Worm (Caenorhabditis elegans) whole organism, young adult: ENCODE data around the gene F37C4.6.

ENCODE experiments used
- efl-1 ChIP-seq: fragments of 150-350 bp; optimal IDR thresholded peaks from 2 replicates; lab custom pipeline; 2014; ENCODE audit warnings: missing biosample characterization, missing genetic modification reagents, missing genetic modification characterization
- egl-44 ChIP-seq: fragments of 200-800 bp; sonication (Bioruptor generic); IDR thresholded peaks from 2 replicates; pipeline ENCODE4 v1.3.6; 2022; ENCODE audit warnings: missing genetic modification reagents, missing genetic modification characterization, missing compliant biosample characterization
- nfya-2 ChIP-seq: fragments of 200-800 bp; sonication (Bioruptor generic); IDR thresholded peaks from 2 replicates; pipeline ENCODE4 v1.3.6; 2022; ENCODE audit warnings: missing genetic modification reagents, missing genetic modification characterization, missing compliant biosample characterization
- unc-62 ChIP-seq: fragments of 150-350 bp; optimal IDR thresholded peaks from 2 replicates; lab custom pipeline; 2014; ENCODE audit warnings: missing biosample characterization, missing genetic modification reagents, missing genetic modification characterization

DNA sequence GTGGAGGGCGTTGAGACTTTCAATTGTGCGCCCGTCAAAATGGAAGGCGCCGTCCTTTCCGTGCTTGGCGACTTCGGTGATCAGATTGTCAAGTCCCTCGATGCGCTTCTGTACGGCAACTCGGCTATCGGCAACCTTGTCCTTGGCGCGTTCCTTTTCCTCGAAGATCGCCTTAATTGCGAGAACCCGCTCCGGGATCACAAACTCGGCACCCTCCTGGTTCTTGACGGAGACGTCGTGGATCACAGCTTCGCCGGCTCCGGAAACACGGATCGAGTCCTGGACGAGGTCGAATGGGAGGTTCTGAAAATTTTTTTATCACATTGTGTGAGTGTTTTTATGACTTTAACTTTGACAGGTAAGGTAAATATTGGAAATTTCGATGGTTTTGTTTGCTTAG is 4.9 kb downstream of the F37C4.6 start:
- no peak for TF ChIP-seq egl-44
- no peak for TF ChIP-seq unc-62
- no peak for TF ChIP-seq efl-1
- no peak for TF ChIP-seq nfya-2 (GFP tag; lab: Robert Waterston, UW)
